Fruit fly (Drosophila melanogaster) whole organism, embryonic: ENCODE measurements around the gene CG14020.

Source experiments
- Blimp-1 ChIP-seq: fragments of 200-800 bp; sonication (Bioruptor generic); optimal IDR thresholded peaks from 3 replicates; lab custom pipeline; 2018; ENCODE audit warnings: missing biosample characterization, missing genetic modification characterization, mild to moderate bottlenecking, moderate library complexity, missing genetic modification reagents
- CG10321 ChIP-seq: fragments of 200-800 bp; sonication (Bioruptor generic); IDR thresholded peaks from 2 replicates; pipeline ENCODE4 v1.3.6; 2022; ENCODE audit warnings: missing biosample characterization, missing genetic modification characterization
- CG10979 ChIP-seq: fragments of 200-800 bp; sonication (Bioruptor generic); optimal IDR thresholded peaks from 2 replicates; lab custom pipeline; 2018; ENCODE audit warnings: missing biosample characterization, mild to moderate bottlenecking, missing genetic modification characterization, moderate library complexity
- CG11504 ChIP-seq: fragments of 200-800 bp; sonication (Bioruptor generic); optimal IDR thresholded peaks from 3 replicates; lab custom pipeline; 2019; ENCODE audit warnings: missing biosample characterization, mild to moderate bottlenecking, missing genetic modification characterization, moderate library complexity
- CG12299 ChIP-seq: fragments of 200-800 bp; sonication (Bioruptor generic); optimal IDR thresholded peaks from 2 replicates; lab custom pipeline; 2018; ENCODE audit warnings: missing biosample characterization, mild to moderate bottlenecking, missing genetic modification characterization
- CG12942 ChIP-seq: fragments of 200-800 bp; sonication (Bioruptor generic); optimal IDR thresholded peaks from 3 replicates; lab custom pipeline; 2016; ENCODE audit warnings: missing biosample characterization, missing genetic modification characterization
- CG13624 ChIP-seq: fragments of 200-800 bp; sonication (Bioruptor generic); optimal IDR thresholded peaks from 2 replicates; lab custom pipeline; 2016; ENCODE audit warnings: missing biosample characterization, missing genetic modification characterization
- CG14441 ChIP-seq: fragments of 200-800 bp; sonication (Bioruptor generic); IDR thresholded peaks from 2 replicates; pipeline ENCODE4 v1.3.6; 2022; ENCODE audit warnings: missing biosample characterization, missing genetic modification characterization
- CG14710 ChIP-seq: fragments of 200-800 bp; sonication (Bioruptor generic); optimal IDR thresholded peaks from 3 replicates; lab custom pipeline; 2019; ENCODE audit warnings: missing biosample characterization, mild to moderate bottlenecking, missing genetic modification characterization, moderate library complexity
- CG15479 ChIP-seq: fragments of 200-800 bp; sonication (Bioruptor generic); optimal IDR thresholded peaks from 3 replicates; lab custom pipeline; 2019; ENCODE audit warnings: missing biosample characterization, mild to moderate bottlenecking, missing genetic modification characterization, moderate library complexity
- CG16813 ChIP-seq: fragments of 200-800 bp; sonication (Bioruptor generic); IDR thresholded peaks from 3 replicates; pipeline ENCODE4 v1.3.6; 2022; ENCODE audit warnings: missing biosample characterization, missing genetic modification characterization; ENCODE audit not compliant: partially characterized antibody
- CG18599 ChIP-seq: fragments of 200-800 bp; sonication (Bioruptor generic); optimal IDR thresholded peaks from 3 replicates; lab custom pipeline; 2017; ENCODE audit warnings: missing biosample characterization, missing genetic modification characterization, mild to moderate bottlenecking, moderate library complexity, missing genetic modification reagents
- CG2202 ChIP-seq: fragments of 200-800 bp; sonication (Bioruptor generic); optimal IDR thresholded peaks from 2 replicates; lab custom pipeline; 2018; ENCODE audit warnings: missing biosample characterization, mild to moderate bottlenecking, missing genetic modification characterization
- CG2875 ChIP-seq: fragments of 200-800 bp; sonication (Bioruptor generic); optimal IDR thresholded peaks from 2 replicates; lab custom pipeline; 2017; ENCODE audit warnings: missing biosample characterization, mild to moderate bottlenecking, missing genetic modification characterization, missing genetic modification reagents
- CG31365 ChIP-seq: fragments of 200-800 bp; sonication (Bioruptor generic); optimal IDR thresholded peaks from 2 replicates; lab custom pipeline; 2018; ENCODE audit warnings: missing biosample characterization, mild to moderate bottlenecking, missing genetic modification characterization
- CG3281 ChIP-seq: fragments of 200-800 bp; sonication (Bioruptor generic); optimal IDR thresholded peaks from 3 replicates; lab custom pipeline; 2017; ENCODE audit warnings: missing biosample characterization, mild to moderate bottlenecking, missing genetic modification characterization
- CG4328 ChIP-seq: fragments of 200-800 bp; sonication (Bioruptor generic); optimal IDR thresholded peaks from 3 replicates; lab custom pipeline; 2017; ENCODE audit warnings: missing biosample characterization, missing genetic modification reagents, missing genetic modification characterization
- CG5180 ChIP-seq: fragments of 200-800 bp; sonication (Bioruptor generic); optimal IDR thresholded peaks from 3 replicates; lab custom pipeline; 2017; ENCODE audit warnings: missing biosample characterization, missing genetic modification characterization, mild to moderate bottlenecking, moderate library complexity, missing genetic modification reagents
- CG6654 ChIP-seq: fragments of 200-800 bp; sonication (Bioruptor generic); optimal IDR thresholded peaks from 2 replicates; lab custom pipeline; 2017; ENCODE audit warnings: missing biosample characterization, mild to moderate bottlenecking, missing genetic modification characterization
- CG7556 ChIP-seq: fragments of 200-800 bp; sonication (Bioruptor generic); optimal IDR thresholded peaks from 2 replicates; lab custom pipeline; 2017; ENCODE audit warnings: missing biosample characterization, mild to moderate bottlenecking, missing genetic modification characterization
- CG7963 ChIP-seq: fragments of 200-800 bp; sonication (Bioruptor generic); IDR thresholded peaks from 3 replicates; pipeline ENCODE4 v1.3.6; 2022; ENCODE audit warnings: missing biosample characterization, missing genetic modification characterization; ENCODE audit not compliant: partially characterized antibody
- CG8924 ChIP-seq: fragments of 200-800 bp; optimal IDR thresholded peaks from 3 replicates; lab custom pipeline; 2019; ENCODE audit warnings: missing biosample characterization, mild to moderate bottlenecking, missing genetic modification characterization, moderate library complexity
- Dfd ChIP-seq, 2 experiments: fragments of >200 bp; optimal IDR thresholded peaks; 2 replicates each; lab custom pipeline; 2017; ENCODE audit warnings: missing biosample characterization in 2 of 2, missing genetic modification characterization in 2 of 2
- Dp ChIP-seq: fragments of 200-800 bp; sonication (Bioruptor generic); optimal IDR thresholded peaks from 2 replicates; lab custom pipeline; 2018; ENCODE audit warnings: missing biosample characterization, mild to moderate bottlenecking, missing genetic modification characterization, moderate library complexity
- Fer2 ChIP-seq: fragments of 200-800 bp; sonication (Bioruptor generic); optimal IDR thresholded peaks from 2 replicates; lab custom pipeline; 2018; ENCODE audit warnings: missing biosample characterization, mild to moderate bottlenecking, missing genetic modification characterization, moderate library complexity
- Hr39 ChIP-seq: fragments of >200 bp; optimal IDR thresholded peaks from 2 replicates; lab custom pipeline; 2017
- Optix ChIP-seq: fragments of 200-800 bp; sonication (Bioruptor generic); IDR thresholded peaks from 3 replicates; pipeline ENCODE4 v1.3.6; 2022; ENCODE audit warnings: missing biosample characterization, missing genetic modification characterization
- Sry-β ChIP-seq: fragments of 200-800 bp; sonication (Bioruptor generic); optimal IDR thresholded peaks from 2 replicates; lab custom pipeline; 2018; ENCODE audit warnings: missing biosample characterization, mild to moderate bottlenecking, missing genetic modification characterization, moderate library complexity
- Sry-δ ChIP-seq: fragments of 200-800 bp; sonication (Bioruptor generic); optimal IDR thresholded peaks from 2 replicates; lab custom pipeline; 2016; ENCODE audit warnings: missing biosample characterization, missing genetic modification characterization
- Xrp1 ChIP-seq: fragments of 200-800 bp; sonication (Bioruptor generic); IDR thresholded peaks from 2 replicates; pipeline ENCODE4 v1.3.6; 2022; ENCODE audit warnings: missing biosample characterization, missing genetic modification characterization
- ap ChIP-seq: fragments of 200-800 bp; sonication (Bioruptor generic); IDR thresholded peaks from 2 replicates; pipeline ENCODE4 v1.3.6; 2022; ENCODE audit warnings: missing biosample characterization, missing genetic modification characterization
- bbx ChIP-seq: fragments of 200-800 bp; sonication (Bioruptor generic); IDR thresholded peaks from 2 replicates; pipeline ENCODE4 v1.3.6; 2022; ENCODE audit warnings: missing biosample characterization, missing genetic modification characterization; ENCODE audit not compliant: partially characterized antibody
- br ChIP-seq: fragments of >200 bp; optimal IDR thresholded peaks from 2 replicates; lab custom pipeline; 2017
- chm ChIP-seq: fragments of 200-800 bp; sonication (Bioruptor generic); IDR thresholded peaks from 2 replicates; pipeline ENCODE4 v1.3.6; 2022; ENCODE audit warnings: missing biosample characterization, missing genetic modification characterization
- cwo ChIP-seq: fragments of 200-800 bp; sonication (Bioruptor generic); optimal IDR thresholded peaks from 3 replicates; lab custom pipeline; 2017; ENCODE audit warnings: missing biosample characterization, missing genetic modification characterization, mild to moderate bottlenecking, moderate library complexity, missing genetic modification reagents
- fd3F ChIP-seq: fragments of 200-800 bp; sonication (Bioruptor generic); optimal IDR thresholded peaks from 2 replicates; lab custom pipeline; 2018; ENCODE audit warnings: missing biosample characterization, mild to moderate bottlenecking, missing genetic modification characterization, moderate library complexity
- grau ChIP-seq: fragments of 200-800 bp; optimal IDR thresholded peaks from 3 replicates; lab custom pipeline; 2019; ENCODE audit warnings: missing biosample characterization, mild to moderate bottlenecking, missing genetic modification characterization, moderate library complexity
- jing ChIP-seq: fragments of 200-800 bp; sonication (Bioruptor generic); optimal IDR thresholded peaks from 2 replicates; lab custom pipeline; 2018; ENCODE audit warnings: missing biosample characterization, mild to moderate bottlenecking, missing genetic modification characterization
- kni ChIP-seq: fragments of 200-800 bp; sonication (Bioruptor generic); optimal IDR thresholded peaks from 3 replicates; lab custom pipeline; 2017; ENCODE audit warnings: mild to moderate bottlenecking, missing biosample characterization, missing genetic modification reagents, missing genetic modification characterization
- lbe ChIP-seq: fragments of 200-800 bp; sonication (Bioruptor generic); optimal IDR thresholded peaks from 2 replicates; lab custom pipeline; 2016; ENCODE audit warnings: missing biosample characterization, mild to moderate bottlenecking, missing genetic modification characterization
- p53 ChIP-seq: fragments of 200-800 bp; sonication (Bioruptor generic); optimal IDR thresholded peaks from 2 replicates; lab custom pipeline; 2016; ENCODE audit warnings: missing biosample characterization, missing genetic modification characterization
- ranshi ChIP-seq: fragments of 200-800 bp; sonication (Bioruptor generic); IDR thresholded peaks from 2 replicates; pipeline ENCODE4 v1.3.6; 2022; ENCODE audit warnings: missing biosample characterization, missing genetic modification characterization
- row ChIP-seq: fragments of 200-800 bp; sonication (Bioruptor generic); IDR thresholded peaks from 3 replicates; pipeline ENCODE4 v1.3.6; 2022; ENCODE audit warnings: missing biosample characterization, missing genetic modification characterization
- salm ChIP-seq: fragments of 200-800 bp; sonication (Bioruptor generic); optimal IDR thresholded peaks from 2 replicates; lab custom pipeline; 2018; ENCODE audit warnings: missing biosample characterization, mild to moderate bottlenecking, missing genetic modification characterization
- sr ChIP-seq: fragments of 200-800 bp; sonication (Bioruptor generic); IDR thresholded peaks from 3 replicates; pipeline ENCODE4 v1.3.6; 2022; ENCODE audit warnings: missing biosample characterization, missing genetic modification characterization
- tll ChIP-seq, 2 experiments: fragments of 200-800 bp in 1 of 2; fragments of >200 bp in 1 of 2; sonication (Bioruptor generic) in 1 of 2; optimal IDR thresholded peaks; 2 replicates each; lab custom pipeline; 2017 to 2019; ENCODE audit warnings: missing biosample characterization in 2 of 2, missing genetic modification characterization in 2 of 2, mild to moderate bottlenecking in 1 of 2, moderate library complexity in 1 of 2
- vvl ChIP-seq: fragments of 200-800 bp; sonication (Bioruptor generic); IDR thresholded peaks from 2 replicates; pipeline ENCODE4 v1.3.6; 2022; ENCODE audit warnings: missing biosample characterization, missing genetic modification characterization
- z ChIP-seq: fragments of 200-800 bp; sonication (Bioruptor generic); IDR thresholded peaks from 3 replicates; pipeline ENCODE4 v1.3.6; 2022; ENCODE audit warnings: missing biosample characterization, missing genetic modification characterization
- zen ChIP-seq: fragments of 200-800 bp; sonication (Bioruptor generic); optimal IDR thresholded peaks from 3 replicates; lab custom pipeline; 2018; ENCODE audit warnings: missing biosample characterization, mild to moderate bottlenecking, missing genetic modification characterization, moderate library complexity
- zfh2 ChIP-seq: fragments of 200-800 bp; sonication (Bioruptor generic); optimal IDR thresholded peaks from 2 replicates; lab custom pipeline; 2016; ENCODE audit warnings: missing biosample characterization, missing genetic modification characterization

The CG14020 gene

DNA sequence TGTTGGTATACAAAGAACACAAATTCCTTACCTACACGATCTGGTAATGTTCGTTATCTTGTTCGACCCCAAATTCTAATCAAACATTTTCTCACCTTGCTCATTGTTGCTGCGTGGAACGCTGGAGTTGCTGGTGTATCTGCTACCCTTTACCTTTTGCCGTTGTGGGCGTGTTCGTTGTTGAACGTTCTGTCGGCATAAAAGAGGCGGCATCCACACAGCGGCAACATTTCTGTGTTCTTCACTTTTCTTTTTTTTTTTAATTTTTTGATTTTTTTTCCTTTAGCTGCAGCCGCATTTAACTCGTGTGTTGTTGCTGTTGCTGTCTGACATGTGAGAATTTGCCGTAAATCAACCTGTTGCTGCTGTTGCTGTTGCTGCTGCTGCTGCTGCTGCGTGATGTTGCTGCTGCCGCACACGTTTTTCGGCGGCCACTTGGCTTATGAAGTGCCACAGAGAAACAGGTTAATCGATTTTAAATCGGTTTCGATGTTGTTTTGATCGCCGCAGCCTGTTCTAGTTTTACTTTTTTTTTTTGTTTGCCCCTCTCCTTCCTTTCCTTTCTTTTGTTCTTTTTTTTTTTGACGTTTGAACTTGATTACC lies 27.7 kb upstream of the CG14020 start (continued):
- TF ChIP-seq Blimp-1 (GFP tag; lab: Kevin White, UChicago), result peak; percentile 17
- no peak for TF ChIP-seq CG2202
- peak; percentile 21; the same call in 1 of the 3 replicates for TF ChIP-seq CG7963
- no peak for TF ChIP-seq zfh2
- no peak for TF ChIP-seq Xrp1 (GFP tag; lab: Robert Waterston, UW)
- TF ChIP-seq CG15479 (GFP tag; lab: Kevin White, UChicago), result no peak
- TF ChIP-seq Optix (GFP tag; lab: Robert Waterston, UW), result no peak
- no peak for TF ChIP-seq CG12942
- no peak for TF ChIP-seq Fer2 (tag; lab: Kevin White, UChicago)
- TF ChIP-seq lbe (GFP tag; lab: Kevin White, UChicago), result no peak
- TF ChIP-seq cwo (GFP tag; lab: Kevin White, UChicago), result no peak
- no peak for TF ChIP-seq CG7556
- TF ChIP-seq chm (GFP tag; lab: Robert Waterston, UW), result no peak
- TF ChIP-seq tll (GFP tag; optimal IDR thresholded peaks at IDR 0.05; lab: Kevin White, UChicago), result no peak
- no peak for TF ChIP-seq CG6654 (GFP tag; lab: Kevin White, UChicago)
- no peak for TF ChIP-seq zen (tag; lab: Kevin White, UChicago)
- no peak for TF ChIP-seq CG14710 (tag; lab: Kevin White, UChicago)
- TF ChIP-seq Hr39 (lab: Kevin White, UChicago), result peak; percentile 40
- TF ChIP-seq CG13624 (GFP tag; lab: Kevin White, UChicago), result no peak
- TF ChIP-seq CG3281 (GFP tag; lab: Kevin White, UChicago), result no peak
- no peak for TF ChIP-seq ranshi
- no peak for TF ChIP-seq CG10979 (tag; lab: Kevin White, UChicago)
- TF ChIP-seq CG5180 (GFP tag; lab: Kevin White, UChicago), result no peak
- no peak for TF ChIP-seq CG8924 (tag; lab: Kevin White, UChicago)
- no peak for TF ChIP-seq salm (tag; lab: Kevin White, UChicago)
- no peak for TF ChIP-seq row (GFP tag; lab: Robert Waterston, UW)
- no peak for TF ChIP-seq Sry-δ
- TF ChIP-seq br (lab: Kevin White, UChicago), result no peak
- TF ChIP-seq p53 (GFP tag; lab: Kevin White, UChicago), result no peak
- no peak for TF ChIP-seq CG10321 (GFP tag; lab: Robert Waterston, UW)
- TF ChIP-seq grau (tag; lab: Kevin White, UChicago), result no peak
- TF ChIP-seq vvl (GFP tag; lab: Robert Waterston, UW), result no peak
- TF ChIP-seq sr (GFP tag; lab: Robert Waterston, UW), result no peak
- TF ChIP-seq CG16813 (GFP tag; lab: Robert Waterston, UW), result no peak
- peak; percentile 33; the same call in 1 of the 2 replicates for TF ChIP-seq CG14441 (GFP tag; lab: Robert Waterston, UW)
- TF ChIP-seq z (GFP tag; lab: Robert Waterston, UW), result no peak
- peak in 1 of 2 experiments; percentile 34 for TF ChIP-seq Dfd (GFP tag; optimal IDR thresholded peaks at IDR 0.05; lab: Kevin White, UChicago)
- TF ChIP-seq bbx (GFP tag; lab: Robert Waterston, UW), result no peak
- TF ChIP-seq CG31365 (tag; lab: Kevin White, UChicago), result no peak
- TF ChIP-seq CG18599 (GFP tag; lab: Kevin White, UChicago), result no peak
- no peak for TF ChIP-seq CG12299
- no peak for TF ChIP-seq fd3F (GFP tag; lab: Kevin White, UChicago)
- TF ChIP-seq CG2875 (GFP tag; lab: Kevin White, UChicago), result no peak
- no peak for TF ChIP-seq jing (GFP tag; lab: Kevin White, UChicago)
- TF ChIP-seq Dp, result no peak
- TF ChIP-seq CG4328 (GFP tag; lab: Kevin White, UChicago), result no peak
- no peak for TF ChIP-seq ap (GFP tag; lab: Robert Waterston, UW)
- TF ChIP-seq CG11504 (tag; lab: Kevin White, UChicago), result peak; percentile 8
- peak; percentile 25 for TF ChIP-seq kni (GFP tag; lab: Kevin White, UChicago)
- TF ChIP-seq Sry-β (GFP tag; lab: Kevin White, UChicago), result no peak
